Fruit fly (Drosophila melanogaster) ovary, adult (tissue): Measurements from ENCODE around the gene Polr2M.

ENCODE experiments used
- CG17801 ChIP-seq: fragments of 200-800 bp; optimal IDR thresholded peaks from 2 replicates; lab custom pipeline; 2019; ENCODE audit warnings: missing biosample characterization, mild to moderate bottlenecking, missing genetic modification characterization, moderate library complexity; ENCODE audit not compliant: partially characterized antibody

The Polr2M gene

DNA sequence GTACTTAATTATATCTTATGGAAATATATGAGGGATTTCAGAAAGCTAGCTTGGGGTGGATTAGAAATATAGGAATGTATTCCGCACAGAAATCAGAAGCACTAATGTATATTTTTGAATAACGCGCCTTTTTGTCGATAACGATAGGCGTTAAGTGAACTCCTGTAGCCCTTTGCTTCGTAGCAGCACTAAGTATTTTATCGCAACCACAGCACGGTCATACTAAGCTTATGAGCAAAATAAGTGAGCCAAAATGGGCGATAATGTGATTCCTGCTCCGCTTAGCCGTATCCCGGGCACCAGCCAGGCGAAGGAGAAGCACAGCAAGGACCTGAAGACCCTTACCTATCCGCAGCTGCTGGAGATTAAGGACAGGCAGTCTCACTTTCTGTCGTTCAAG, at the start of gene Polr2M, which contains the start of gene CG5250:
Gene Polr2M (plus strand): TSS at position 219 of the 400 bp plus-strand sequence.
Gene CG5250 (minus strand): TSS at position 32 of the 400 bp plus-strand sequence.
- TF ChIP-seq CG17801 (GFP tag; lab: Kevin White, UChicago): peak; percentile 6

DNA sequence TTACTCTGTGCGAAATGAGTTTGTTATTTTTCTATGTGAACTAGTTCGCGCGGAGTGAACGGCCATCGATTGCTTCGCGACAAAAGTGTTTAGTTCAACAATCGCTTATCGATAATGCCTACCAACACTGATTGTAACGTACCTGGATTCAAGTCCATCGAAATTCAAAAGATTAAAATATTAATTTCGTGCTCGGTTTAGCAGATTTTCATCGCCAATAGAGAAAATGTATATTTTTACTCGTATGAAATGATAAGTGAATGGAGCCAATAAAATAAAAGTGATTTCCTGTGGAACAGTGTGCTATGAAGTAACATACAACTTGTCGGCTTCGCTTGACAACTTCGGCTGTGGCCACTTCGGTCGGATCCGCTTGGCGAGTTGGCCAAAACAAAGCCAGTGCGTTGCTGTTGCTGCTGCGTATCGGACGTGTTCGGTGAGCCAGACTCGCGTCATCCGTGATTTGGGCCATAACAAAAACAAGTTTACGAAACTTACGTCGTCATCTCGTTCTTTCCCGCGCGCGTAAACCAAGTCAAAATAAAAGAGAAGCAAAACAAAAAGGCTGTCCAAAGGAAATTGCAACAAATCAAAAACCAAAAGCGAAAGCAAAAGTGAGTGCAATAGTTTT, 48.9 kb upstream of the Polr2M start, which contains the start of the genes CG5555 and myd:
Gene CG5555 (minus strand): TSS at position 276 of the 631 bp plus-strand sequence.
Gene myd (plus strand): TSS at position 397 of the 631 bp plus-strand sequence.
- TF ChIP-seq CG17801 (GFP tag; lab: Kevin White, UChicago): no peak

DNA sequence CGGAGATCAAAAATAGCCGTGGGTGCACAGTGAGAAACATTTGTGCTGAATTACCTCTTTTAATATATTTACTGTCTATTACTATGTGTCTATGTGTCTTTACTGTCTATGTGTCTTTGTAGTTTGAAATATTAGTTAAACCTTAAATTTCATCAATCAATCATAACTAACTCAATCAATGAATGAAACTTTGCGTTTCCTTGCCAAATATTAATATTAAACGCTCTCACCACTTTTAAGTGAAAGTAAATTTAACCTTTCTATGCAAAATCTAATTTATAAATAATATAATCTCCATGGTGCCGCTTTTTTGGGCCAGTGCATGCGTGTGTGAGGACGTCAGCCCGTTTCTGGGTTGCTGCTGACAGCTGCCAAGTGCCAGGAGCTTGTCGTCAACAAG, 48.0 kb upstream of the Polr2M start:
- TF ChIP-seq CG17801 (GFP tag; lab: Kevin White, UChicago): no peak

DNA sequence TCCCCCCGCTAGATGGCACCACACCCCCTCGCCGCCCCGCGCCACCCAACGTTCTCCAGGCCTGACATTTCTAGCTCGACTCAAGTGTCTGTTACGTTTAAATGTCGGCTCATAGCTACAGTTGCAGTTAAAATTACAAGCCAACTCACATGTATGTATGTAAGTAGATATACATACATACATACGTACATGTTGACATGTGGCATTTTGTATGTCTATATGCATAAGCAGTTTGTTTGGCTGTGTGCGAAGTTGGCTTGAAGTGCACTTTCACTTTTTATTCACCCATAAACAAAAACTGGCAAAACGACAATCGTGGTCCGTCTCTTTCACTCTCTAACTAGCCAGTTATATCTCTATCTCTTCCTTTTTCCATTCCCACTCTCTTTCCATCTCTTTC, 46.4 kb upstream of the Polr2M start:
- TF ChIP-seq CG17801 (GFP tag; lab: Kevin White, UChicago): no peak

DNA sequence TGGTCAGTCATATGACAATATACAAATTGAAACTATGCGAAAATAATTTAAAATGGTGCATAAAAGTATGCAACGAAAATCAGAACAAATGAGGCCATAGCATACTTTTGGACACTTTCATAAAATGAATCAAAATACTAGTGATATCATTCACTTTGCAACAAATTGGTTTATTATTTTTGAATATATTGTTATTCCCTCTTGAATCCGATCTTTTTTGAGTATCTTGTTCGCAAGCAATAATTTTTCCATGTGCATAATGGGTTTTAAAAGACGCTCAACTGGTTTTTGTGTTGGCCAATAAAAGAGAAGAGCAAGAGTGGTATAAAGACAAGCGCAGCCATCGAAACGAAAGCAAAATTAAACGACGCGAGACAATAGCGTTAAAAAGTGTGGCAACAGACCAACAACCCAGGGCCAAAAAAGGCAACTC, 41.5 kb upstream of the Polr2M start:
- no peak for TF ChIP-seq CG17801 (GFP tag; lab: Kevin White, UChicago)

DNA sequence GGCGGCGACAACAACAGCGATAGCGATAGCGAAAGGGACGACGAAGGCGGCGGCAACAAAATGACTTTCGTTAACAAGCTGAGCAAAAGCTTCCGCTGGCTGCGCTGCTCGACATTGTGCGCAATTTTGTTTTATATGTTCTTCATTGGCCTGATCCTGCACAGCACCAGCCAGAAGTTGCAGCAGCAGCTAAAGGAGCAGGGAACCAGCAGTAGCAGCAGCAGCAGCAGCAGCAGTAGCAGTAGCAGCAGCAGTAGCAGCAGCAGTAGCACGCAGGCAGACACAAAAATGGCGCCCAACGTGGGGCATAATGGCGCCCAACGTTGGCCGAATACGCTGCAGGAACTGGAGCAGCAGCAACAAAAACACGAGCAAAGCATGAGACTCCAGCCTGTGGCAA, 39.2 kb upstream of the Polr2M start:
- no peak for TF ChIP-seq CG17801 (GFP tag; lab: Kevin White, UChicago)

DNA sequence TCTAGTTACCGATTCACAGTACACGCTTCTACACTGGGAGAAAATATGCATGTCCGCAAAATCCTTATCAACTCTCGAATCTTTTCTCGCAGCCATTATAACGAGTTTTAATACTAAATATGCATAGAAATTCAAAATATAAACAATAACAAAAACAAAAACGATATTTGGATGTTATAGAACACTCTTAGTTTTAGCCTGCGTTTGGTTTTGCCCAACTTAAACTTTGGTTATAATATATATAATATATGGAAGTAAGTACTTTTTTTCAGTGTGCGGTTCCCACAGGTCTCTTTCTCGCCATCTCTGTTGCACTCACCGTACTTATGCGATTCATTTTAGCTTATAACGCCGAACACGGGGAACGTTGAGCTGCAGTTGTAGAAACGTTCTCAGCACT, 17.5 kb upstream of the Polr2M start, which contains the start of gene cry:
Gene cry (plus strand): TSS at position 377 of the 400 bp plus-strand sequence.
- TF ChIP-seq CG17801 (GFP tag; lab: Kevin White, UChicago): peak; percentile 97

DNA sequence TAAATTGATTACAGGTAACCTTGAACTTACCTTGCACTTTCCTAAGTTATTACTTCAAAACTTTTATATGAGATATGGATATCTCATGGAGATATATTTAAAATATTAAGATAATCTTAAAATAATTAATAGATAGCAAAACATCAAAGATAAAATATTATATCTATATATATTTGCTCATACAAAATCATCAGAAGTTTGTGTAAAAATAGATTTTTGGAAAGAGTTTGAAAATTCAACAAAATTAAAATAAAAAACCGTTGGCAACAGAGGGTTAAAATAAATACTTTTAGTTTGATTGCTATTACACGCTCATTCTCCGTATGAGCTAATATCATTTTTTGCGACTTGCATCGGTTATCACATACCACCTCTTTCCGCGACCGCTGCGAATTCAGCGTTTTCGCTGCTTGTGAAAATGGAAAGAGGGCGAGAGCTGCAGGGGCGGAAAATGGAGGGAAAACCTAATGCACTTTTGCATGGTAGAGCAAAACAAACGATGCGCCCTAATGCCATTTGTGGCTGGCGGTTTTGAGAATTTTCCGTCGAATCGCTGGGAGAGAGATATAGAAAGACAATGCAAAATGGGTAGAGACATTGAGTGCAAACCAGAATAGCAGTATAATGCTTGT, 16.6 kb upstream of the Polr2M start:
- peak; percentile 47 for TF ChIP-seq CG17801 (GFP tag; lab: Kevin White, UChicago)

DNA sequence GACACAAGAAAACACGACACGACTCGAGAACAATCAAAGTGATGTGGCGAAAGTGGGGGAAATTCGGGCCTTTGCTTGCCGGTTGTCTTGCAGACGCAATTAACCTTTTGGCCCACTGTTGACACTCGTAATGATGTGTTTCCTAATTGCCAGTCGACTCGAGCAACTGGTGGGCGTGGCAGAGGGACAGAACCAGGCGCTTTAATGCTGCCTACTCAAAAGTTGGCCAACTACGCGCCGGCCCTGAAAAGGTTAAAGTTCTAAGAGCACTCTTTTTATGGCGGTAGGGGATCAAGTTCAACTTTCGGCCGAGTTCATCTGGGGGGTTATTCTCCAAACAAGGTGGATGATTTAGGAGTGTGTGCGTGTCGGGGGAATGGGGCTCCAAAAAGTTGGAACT, 7.9 kb upstream of the Polr2M start:
- no peak for TF ChIP-seq CG17801 (GFP tag; lab: Kevin White, UChicago)

DNA sequence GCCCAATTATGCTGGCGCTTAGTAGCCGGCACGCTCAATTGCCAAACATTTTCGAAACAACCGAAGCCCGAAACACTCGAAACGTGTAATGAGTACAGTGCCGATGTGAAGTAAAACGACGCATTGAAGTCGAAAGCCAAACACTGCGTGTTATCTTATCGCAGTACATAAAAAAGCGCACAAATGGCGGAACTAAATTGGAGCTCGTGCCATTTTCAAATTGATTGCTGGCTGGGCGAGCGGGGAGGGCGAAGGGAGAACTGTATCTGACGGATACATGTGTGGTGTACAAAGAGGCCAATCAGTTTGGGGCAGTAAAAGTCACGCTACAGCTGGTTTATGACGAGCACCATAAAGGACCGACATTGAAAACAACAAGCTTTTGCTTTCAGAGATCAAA, 5.9 kb upstream of the Polr2M start:
- no peak for TF ChIP-seq CG17801 (GFP tag; lab: Kevin White, UChicago)

DNA sequence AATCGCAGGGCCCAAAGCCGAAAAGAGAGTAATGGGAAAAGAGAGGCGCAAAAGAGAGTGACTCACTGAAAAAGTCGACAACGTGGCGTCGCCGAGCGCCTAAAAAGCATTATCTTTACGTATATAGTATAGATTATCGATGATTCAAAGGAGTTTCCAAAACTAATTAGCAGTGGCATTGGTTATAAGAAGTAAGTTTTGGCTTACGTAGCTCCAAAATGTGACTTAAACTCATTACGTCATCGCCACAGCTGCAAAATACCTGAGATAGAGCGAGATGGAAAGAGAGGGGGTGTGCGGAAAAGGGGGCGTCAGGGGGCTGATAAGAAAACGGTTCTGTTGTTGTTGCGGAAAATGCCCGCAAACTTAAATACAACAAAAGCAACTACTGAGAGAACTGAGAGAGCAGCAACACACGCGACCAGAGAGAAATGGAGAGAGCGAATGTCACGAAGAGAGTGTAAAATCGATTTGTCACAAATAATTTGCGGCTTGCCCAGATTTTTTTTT, 3.8 kb upstream of the Polr2M start:
- TF ChIP-seq CG17801 (GFP tag; lab: Kevin White, UChicago): no peak

DNA sequence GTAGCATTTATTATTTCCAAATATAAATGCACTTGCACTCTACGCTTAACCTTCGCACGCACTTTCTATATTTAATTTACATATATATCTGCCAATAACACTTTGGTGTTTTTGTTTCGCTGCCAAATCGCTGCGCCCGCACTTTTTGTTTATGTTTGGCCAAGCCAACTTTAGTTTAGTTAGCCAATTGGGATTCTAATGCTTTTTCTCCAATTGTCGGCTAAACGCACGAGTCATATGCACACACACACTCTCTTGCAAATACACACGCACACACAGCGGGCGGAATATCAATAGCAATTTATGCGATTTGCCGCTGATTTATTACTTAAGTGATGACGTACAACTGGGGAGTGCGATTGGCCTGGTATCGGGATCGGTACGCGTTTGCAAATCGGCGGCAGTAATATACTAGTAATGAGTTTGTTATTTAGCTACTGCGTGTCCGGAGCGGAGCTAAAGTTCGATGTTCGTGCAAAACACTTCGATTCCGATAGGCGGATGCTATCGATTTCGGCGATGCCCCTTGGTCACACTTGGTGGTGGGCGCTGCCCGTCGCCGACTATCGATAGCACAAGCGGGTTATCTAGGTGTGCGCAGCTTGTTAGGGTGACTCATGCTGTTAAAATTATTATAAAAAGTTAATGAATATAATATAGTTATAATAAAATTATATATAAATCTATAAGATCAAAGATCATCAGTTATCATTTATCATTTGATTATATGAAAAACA, 3.0 kb upstream of the Polr2M start, which contains the start of gene vib:
Gene vib (minus strand): TSS at position 515 of the 737 bp plus-strand sequence.
- TF ChIP-seq CG17801 (GFP tag; lab: Kevin White, UChicago): peak; percentile 64

DNA sequence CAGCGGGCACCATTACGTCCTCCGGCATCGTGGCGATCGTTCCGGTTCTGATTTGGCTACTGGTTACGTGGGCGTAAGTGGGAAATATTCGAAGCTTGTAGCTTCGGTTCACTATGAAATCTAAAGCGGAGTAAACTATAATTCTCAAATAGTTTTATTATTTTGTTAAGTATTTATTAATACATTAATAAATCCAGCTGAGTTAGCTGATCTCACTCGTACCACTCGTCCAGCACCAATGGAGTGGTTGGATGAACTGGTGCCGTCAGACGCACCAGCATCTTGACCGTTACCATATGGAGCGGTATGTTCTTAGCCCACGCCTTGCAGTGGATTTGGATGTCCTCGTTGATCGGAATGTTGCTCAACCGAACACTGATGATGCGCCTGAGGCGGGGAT, 1.2 kb upstream of the Polr2M start, which contains the start of gene CG11703:
Gene CG11703 (minus strand): TSS at position 101 of the 400 bp plus-strand sequence.
- TF ChIP-seq CG17801 (GFP tag; lab: Kevin White, UChicago): no peak

DNA sequence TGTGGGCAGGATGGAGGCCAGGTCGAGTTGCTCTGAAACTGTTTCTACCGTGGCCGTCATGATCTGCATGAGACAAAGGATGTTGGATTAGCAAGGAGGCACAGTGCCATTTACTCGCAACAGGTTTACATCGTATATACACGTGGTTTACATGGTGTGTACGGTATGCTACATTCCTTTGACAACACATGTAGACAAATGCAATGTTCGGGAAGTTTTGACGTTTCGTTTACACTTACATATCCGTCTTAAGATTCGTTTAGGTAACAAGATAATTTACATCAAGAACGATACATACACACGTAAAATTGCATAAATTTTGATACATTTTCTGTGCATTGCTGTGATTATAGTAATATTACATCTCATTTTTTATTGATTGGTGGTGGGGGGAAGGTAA, 9.7 kb downstream of the Polr2M start:
- TF ChIP-seq CG17801 (GFP tag; lab: Kevin White, UChicago): no peak

DNA sequence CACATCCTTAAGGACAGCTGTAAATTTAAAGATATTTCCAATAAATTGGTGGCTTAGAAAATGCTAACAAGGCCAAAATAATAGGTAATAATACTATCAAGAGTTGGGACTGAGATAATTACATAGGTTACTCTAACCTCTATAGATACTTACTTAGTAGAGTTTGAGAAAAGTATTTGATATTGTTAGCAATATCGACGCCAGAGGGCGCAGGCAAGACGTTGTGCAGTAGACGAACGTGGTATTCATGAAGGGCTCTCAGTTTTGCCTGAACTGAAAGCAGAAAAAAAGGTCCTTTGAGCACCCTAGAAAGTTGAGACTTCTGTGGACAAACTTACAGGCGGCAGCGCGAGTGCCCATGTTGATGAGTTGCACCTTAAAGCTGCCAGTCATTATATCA, 16.1 kb downstream of the Polr2M start:
- no peak for TF ChIP-seq CG17801 (GFP tag; lab: Kevin White, UChicago)
